Worm (Caenorhabditis elegans) whole organism, L1 larva: ENCODE measurements around the gene cex-2.
A peak's percentile ranks its signal among the peaks of the same experiment; 100 is the strongest.

Experiments
- C16A3.4 ChIP-seq: fragments of 150-350 bp; optimal IDR thresholded peaks from 2 replicates; lab custom pipeline; 2014; ENCODE audit warnings: missing biosample characterization, missing genetic modification characterization
- C34B4.2 ChIP-seq: sonication (generic microtip); optimal IDR thresholded peaks from 2 replicates; lab custom pipeline; 2017; ENCODE audit warnings: mild to moderate bottlenecking, missing genetic modification characterization, missing compliant biosample characterization
- F16B12.6 ChIP-seq: fragments of 150-350 bp; optimal IDR thresholded peaks from 2 replicates; lab custom pipeline; 2014; ENCODE audit warnings: missing biosample characterization, missing genetic modification characterization
- Y116A8C.19 ChIP-seq: sonication (generic microtip); optimal IDR thresholded peaks from 2 replicates; lab custom pipeline; 2016; ENCODE audit warnings: missing compliant biosample characterization, missing genetic modification characterization, borderline replicate concordance
- aha-1 ChIP-seq: fragments of 150-350 bp; optimal IDR thresholded peaks from 2 replicates; lab custom pipeline; 2014; ENCODE audit warnings: missing biosample characterization, missing genetic modification characterization
- alr-1 ChIP-seq: fragments of 200-800 bp; sonication (Bioruptor generic); optimal IDR thresholded peaks from 2 replicates; lab custom pipeline; 2018; ENCODE audit warnings: borderline replicate concordance, mild to moderate bottlenecking, missing genetic modification characterization, missing compliant biosample characterization
- aly-2 ChIP-seq: fragments of 150-350 bp; optimal IDR thresholded peaks from 2 replicates; lab custom pipeline; 2014; ENCODE audit warnings: missing biosample characterization, missing genetic modification characterization
- ama-1 ChIP-seq: fragments of 150-350 bp; optimal IDR thresholded peaks from 2 replicates; lab custom pipeline; 2014
- blmp-1 ChIP-seq: fragments of 150-350 bp; optimal IDR thresholded peaks from 2 replicates; lab custom pipeline; 2014; ENCODE audit warnings: missing biosample characterization, missing genetic modification characterization
- ceh-63 ChIP-seq: fragments of 200-800 bp; sonication (Bioruptor generic); optimal IDR thresholded peaks from 2 replicates; lab custom pipeline; 2018; ENCODE audit warnings: mild to moderate bottlenecking, missing genetic modification characterization, missing compliant biosample characterization
- ceh-82 ChIP-seq, 3 experiments: fragments of 150-350 bp in 1 of 3; sonication (generic microtip) in 2 of 3; optimal IDR thresholded peaks; 2 replicates each; lab custom pipeline; 2014 to 2017; ENCODE audit warnings: missing biosample characterization in 3 of 3, missing genetic modification characterization in 3 of 3
- ceh-90 ChIP-seq: sonication (generic microtip); optimal IDR thresholded peaks from 2 replicates; lab custom pipeline; 2016; ENCODE audit warnings: missing genetic modification characterization, missing compliant biosample characterization
- ces-1 ChIP-seq: fragments of 150-350 bp; optimal IDR thresholded peaks from 2 replicates; lab custom pipeline; 2014; ENCODE audit warnings: missing biosample characterization, missing genetic modification reagents, missing genetic modification characterization
- dpl-1 ChIP-seq, 3 experiments: fragments of 150-350 bp in 2 of 3; sonication (generic microtip) in 1 of 3; optimal IDR thresholded peaks; 2 replicates each; lab custom pipeline; 2014 to 2017; ENCODE audit warnings: missing biosample characterization in 3 of 3, missing genetic modification characterization in 3 of 3, missing genetic modification reagents in 3 of 3
- efl-1 ChIP-seq, 4 experiments: fragments of 150-350 bp; optimal IDR thresholded peaks in 3 of 4; peaks in 1 of 4; 1 replicate in 1 of 4; 2 replicates in 3 of 4; lab custom pipeline; 2014; ENCODE audit warnings: missing biosample characterization in 2 of 4, missing genetic modification characterization in 2 of 4, missing genetic modification reagents in 2 of 4
- egl-27 ChIP-seq, 2 experiments: fragments of 150-350 bp in 1 of 2; sonication (generic microtip); optimal IDR thresholded peaks; 3 replicates each; lab custom pipeline; 2017 to 2018; ENCODE audit warnings: missing biosample characterization in 2 of 2, missing genetic modification characterization in 2 of 2, missing genetic modification reagents in 2 of 2
- elt-2 ChIP-seq: sonication (generic microtip); optimal IDR thresholded peaks from 2 replicates; lab custom pipeline; 2016; ENCODE audit warnings: missing genetic modification characterization, mild to moderate bottlenecking, inconsistent platforms, missing compliant biosample characterization, missing genetic modification reagents
- elt-3 ChIP-seq, 6 experiments: fragments of 150-350 bp in 1 of 6; sonication (generic microtip); optimal IDR thresholded peaks; 2 replicates each; lab custom pipeline; 2017 to 2018; ENCODE audit warnings: missing biosample characterization in 6 of 6, missing genetic modification characterization in 6 of 6, inconsistent platforms in 1 of 6
- ets-5 ChIP-seq: fragments of 200-800 bp; sonication (Bioruptor generic); IDR thresholded peaks from 2 replicates; pipeline ENCODE4 v1.3.6; 2022; ENCODE audit warnings: missing genetic modification characterization, missing compliant biosample characterization
- fkh-8 ChIP-seq: sonication (generic microtip); optimal IDR thresholded peaks from 2 replicates; lab custom pipeline; 2016; ENCODE audit warnings: mild to moderate bottlenecking, missing genetic modification characterization, missing compliant biosample characterization
- grh-1 ChIP-seq: fragments of 200-800 bp; sonication (Bioruptor generic); IDR thresholded peaks from 2 replicates; pipeline ENCODE4 v1.3.6; 2022; ENCODE audit warnings: missing genetic modification reagents, missing genetic modification characterization, missing compliant biosample characterization
- lin-15B ChIP-seq: fragments of 150-350 bp; sonication (generic microtip); optimal IDR thresholded peaks from 3 replicates; lab custom pipeline; 2014; ENCODE audit warnings: missing biosample characterization, missing genetic modification characterization
- lin-35 ChIP-seq, 2 experiments: fragments of 150-350 bp; optimal IDR thresholded peaks; 2 replicates each; lab custom pipeline; 2014; ENCODE audit warnings: missing biosample characterization in 2 of 2, missing genetic modification characterization in 2 of 2, missing genetic modification reagents in 2 of 2
- lir-3 ChIP-seq: sonication (generic microtip); optimal IDR thresholded peaks from 2 replicates; lab custom pipeline; 2016; ENCODE audit warnings: mild to moderate bottlenecking, missing genetic modification characterization, moderate library complexity, missing compliant biosample characterization; ENCODE audit not compliant: poor library complexity
- lsy-2 ChIP-seq, 2 experiments: fragments of 150-350 bp; optimal IDR thresholded peaks; 2 replicates each; lab custom pipeline; 2014; ENCODE audit warnings: missing biosample characterization in 2 of 2, missing genetic modification characterization in 2 of 2
- mab-9 ChIP-seq: fragments of 200-800 bp; sonication (Bioruptor generic); IDR thresholded peaks from 2 replicates; pipeline ENCODE4 v1.3.6; 2022; ENCODE audit warnings: missing genetic modification reagents, missing genetic modification characterization, missing compliant biosample characterization
- mdl-1 ChIP-seq, 2 experiments: fragments of 150-350 bp; optimal IDR thresholded peaks; 2 replicates each; lab custom pipeline; 2014 to 2017; ENCODE audit warnings: missing biosample characterization in 2 of 2, missing genetic modification characterization in 2 of 2, inconsistent platforms in 1 of 2
- mep-1 ChIP-seq: fragments of 150-350 bp; optimal IDR thresholded peaks from 2 replicates; lab custom pipeline; 2014; ENCODE audit warnings: missing biosample characterization, missing genetic modification characterization
- nhr-12 ChIP-seq: sonication (generic microtip); optimal IDR thresholded peaks from 2 replicates; lab custom pipeline; 2017; ENCODE audit warnings: missing biosample characterization, missing genetic modification characterization
- nhr-20 ChIP-seq: sonication (generic microtip); optimal IDR thresholded peaks from 2 replicates; lab custom pipeline; 2016; ENCODE audit warnings: mild to moderate bottlenecking, missing genetic modification characterization, missing compliant biosample characterization
- nhr-47 ChIP-seq: sonication (generic microtip); optimal IDR thresholded peaks from 2 replicates; lab custom pipeline; 2016; ENCODE audit warnings: mild to moderate bottlenecking, missing genetic modification characterization, moderate library complexity, missing compliant biosample characterization
- nhr-71 ChIP-seq: sonication (generic microtip); optimal IDR thresholded peaks from 2 replicates; lab custom pipeline; 2016; ENCODE audit warnings: mild to moderate bottlenecking, missing genetic modification characterization, moderate library complexity, missing compliant biosample characterization
- nhr-77 ChIP-seq: fragments of 150-350 bp; optimal IDR thresholded peaks from 2 replicates; lab custom pipeline; 2014; ENCODE audit warnings: missing biosample characterization, missing genetic modification characterization
- nhr-85 ChIP-seq: sonication (generic microtip); peaks from one replicate; lab custom pipeline; 2016; ENCODE audit warnings: missing genetic modification characterization, inconsistent platforms, missing compliant biosample characterization
- rnt-1 ChIP-seq: sonication (generic microtip); optimal IDR thresholded peaks from 2 replicates; lab custom pipeline; 2016; ENCODE audit warnings: mild to moderate bottlenecking, missing genetic modification characterization, moderate library complexity, missing compliant biosample characterization
- sup-37 ChIP-seq: fragments of 200-800 bp; sonication (Bioruptor generic); optimal IDR thresholded peaks from 2 replicates; lab custom pipeline; 2018; ENCODE audit warnings: mild to moderate bottlenecking, missing genetic modification characterization, missing compliant biosample characterization
- swsn-7 ChIP-seq: sonication (generic microtip); optimal IDR thresholded peaks from 2 replicates; lab custom pipeline; 2016; ENCODE audit warnings: missing genetic modification characterization, missing compliant biosample characterization
- tbx-2 ChIP-seq: sonication (generic microtip); optimal IDR thresholded peaks from 2 replicates; lab custom pipeline; 2016; ENCODE audit warnings: missing genetic modification characterization, missing compliant biosample characterization
- unc-130 ChIP-seq: fragments of 150-350 bp; optimal IDR thresholded peaks from 2 replicates; lab custom pipeline; 2017; ENCODE audit warnings: missing biosample characterization, missing genetic modification characterization, inconsistent platforms
- unc-30 ChIP-seq: sonication (generic microtip); optimal IDR thresholded peaks from 2 replicates; lab custom pipeline; 2017; ENCODE audit warnings: missing biosample characterization, missing genetic modification characterization
- unc-98 ChIP-seq: fragments of 200-800 bp; sonication (Bioruptor generic); IDR thresholded peaks from 2 replicates; pipeline ENCODE4 v1.3.6; 2022; ENCODE audit warnings: missing genetic modification characterization, missing compliant biosample characterization
- vab-15 ChIP-seq: sonication (generic microtip); optimal IDR thresholded peaks from 2 replicates; lab custom pipeline; 2017; ENCODE audit warnings: missing genotype, mild to moderate bottlenecking, missing genetic modification characterization, missing compliant biosample characterization
- xbp-1 ChIP-seq: sonication (generic microtip); optimal IDR thresholded peaks from 2 replicates; lab custom pipeline; 2016; ENCODE audit warnings: missing genetic modification characterization, missing compliant biosample characterization
- ztf-11 ChIP-seq, 2 experiments: sonication (generic microtip); optimal IDR thresholded peaks; 2 replicates each; lab custom pipeline; 2016 to 2017; ENCODE audit warnings: missing genetic modification characterization in 2 of 2, missing biosample characterization in 1 of 2, missing compliant biosample characterization in 1 of 2

cex-2 gene

ce11 chrII:7870632-7871031, 35.4 kb upstream of the cex-2 start (continued):
- TF ChIP-seq mab-9 (GFP tag; lab: Robert Waterston, UW): no peak
- peak in 1 of 2 experiments; percentile 15 for TF ChIP-seq mdl-1 (tag; optimal IDR thresholded peaks at IDR 0.05; lab: Kevin White, UChicago)
- TF ChIP-seq ama-1 (lab: Kevin White, UChicago): no peak
- peak; percentile 35 for TF ChIP-seq fkh-8

DNA sequence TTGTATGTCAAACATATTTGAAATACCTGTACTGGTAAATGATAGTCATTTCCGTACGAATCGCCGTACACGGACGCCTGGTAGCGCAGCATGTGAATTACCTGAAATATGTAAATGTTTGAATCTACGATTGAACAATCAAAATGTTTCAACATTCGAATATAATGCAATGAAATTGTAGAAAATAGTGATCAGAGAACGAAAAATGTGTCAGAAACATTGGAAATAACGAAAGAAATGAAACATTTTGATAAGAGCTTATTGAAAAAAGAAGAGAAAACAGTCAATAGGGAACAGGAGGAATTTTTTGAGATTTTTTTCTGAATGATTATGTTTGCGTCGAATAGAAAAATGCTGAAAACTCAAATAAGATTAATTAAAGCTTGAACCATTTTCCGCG, 34.8 kb upstream of the cex-2 start, which contains the start of gene ztf-17:
Gene ztf-17, minus strand, starts transcription at position 101 of the 400 bp plus-strand sequence.
- TF ChIP-seq ets-5 (no peak), grh-1 (no peak), ceh-90 (no peak), lin-35 (GFP tag; optimal IDR thresholded peaks at IDR 0.05; lab: Kevin White, UChicago) (no peak), nhr-12 (tag; lab: Kevin White, UChicago) (no peak), lsy-2 (tag; optimal IDR thresholded peaks at IDR 0.05; lab: Kevin White, UChicago) (no peak), aha-1 (tag; lab: Kevin White, UChicago) (no peak), nhr-85 (tag; lab: Kevin White, UChicago) (no peak), lin-15B (tag; lab: Kevin White, UChicago) (no peak), dpl-1 (GFP tag; optimal IDR thresholded peaks at IDR 0.05; lab: Kevin White, UChicago) (no peak), mep-1 (tag; lab: Kevin White, UChicago) (no peak), egl-27 (tag; optimal IDR thresholded peaks at IDR 0.05; lab: Kevin White, UChicago) (no peak)

- TF ChIP-seq C34B4.2 (tag; lab: Kevin White, UChicago) (no peak), elt-3 (tag; optimal IDR thresholded peaks at IDR 0.05; lab: Kevin White, UChicago) (no peak), lir-3 (tag; lab: Kevin White, UChicago) (no peak), egl-27 (tag; optimal IDR thresholded peaks at IDR 0.05; lab: Kevin White, UChicago) (no peak), unc-98 (GFP tag; lab: Robert Waterston, UW) (no peak), F16B12.6 (no peak), ceh-63 (GFP tag; lab: Kevin White, UChicago) (no peak), mab-9 (GFP tag; lab: Robert Waterston, UW) (no peak), aly-2 (no peak), ces-1 (no peak), ztf-11 (tag; optimal IDR thresholded peaks at IDR 0.05; lab: Kevin White, UChicago) (no peak), tbx-2 (tag; lab: Kevin White, UChicago) (no peak), nhr-77 (no peak), nhr-20 (tag; lab: Kevin White, UChicago) (no peak), nhr-47 (tag; lab: Kevin White, UChicago) (no peak)
These were observed 30.9 kb upstream of the cex-2 start for ce11 chrII:7866081-7866480.

- TF ChIP-seq C16A3.4 (tag; lab: Kevin White, UChicago) (no peak), efl-1 (optimal IDR thresholded peaks at IDR 0.05; lab: Kevin White, UChicago) (no peak), efl-1 (GFP tag; optimal IDR thresholded peaks at IDR 0.05 in 1 of 2; lab: Kevin White, UChicago) (peak in 1 of 2 experiments; percentile 62)
These were observed 29.7 kb upstream of the cex-2 start for ce11 chrII:7864892-7865291.

- TF ChIP-seq vab-15 (peak; percentile 4), alr-1 (tag; lab: Kevin White, UChicago) (no peak), grh-1 (no peak), blmp-1 (tag; lab: Kevin White, UChicago) (peak; percentile 27), ceh-82 (tag; optimal IDR thresholded peaks at IDR 0.05; lab: Kevin White, UChicago) (peak in 1 of 3 experiments; percentile 7), dpl-1 (GFP tag; optimal IDR thresholded peaks at IDR 0.05; lab: Kevin White, UChicago) (peak; percentile 32 to 55 (median 55)), rnt-1 (tag; lab: Kevin White, UChicago) (peak; percentile 20), mep-1 (tag; lab: Kevin White, UChicago) (peak; percentile 58), lsy-2 (tag; optimal IDR thresholded peaks at IDR 0.05; lab: Kevin White, UChicago) (peak; percentile 61 to 85), unc-130 (tag; lab: Kevin White, UChicago) (peak; percentile 9), F16B12.6 (peak; percentile 85), swsn-7 (tag; lab: Kevin White, UChicago) (peak; percentile 2), lin-35 (GFP tag; optimal IDR thresholded peaks at IDR 0.05; lab: Kevin White, UChicago) (peak; percentile 46 to 66), nhr-71 (tag; lab: Kevin White, UChicago) (peak; percentile 19), sup-37 (GFP tag; lab: Kevin White, UChicago) (no peak), xbp-1 (tag; lab: Kevin White, UChicago) (peak; percentile 49), Y116A8C.19 (no peak), elt-2 (tag; lab: Kevin White, UChicago) (peak; percentile 4), efl-1 (optimal IDR thresholded peaks at IDR 0.05; lab: Kevin White, UChicago) (peak; percentile 34 to 49), efl-1 (GFP tag; optimal IDR thresholded peaks at IDR 0.05 in 1 of 2; lab: Kevin White, UChicago) (peak; percentile 58 to 93), unc-30 (tag; lab: Kevin White, UChicago) (no peak)
These were observed 29.0 kb upstream of the cex-2 start, which contains the start of gene ostb-1 for ce11 chrII:7864207-7864606. TSS of gene ostb-1 (plus strand) at chrII:7864507.
